Fruit fly (Drosophila melanogaster) Kc167 (cell line): Measurements from ENCODE around the gene muc.

ENCODE experiments used
- Myc ChIP-seq: fragments of >200 bp; optimal IDR thresholded peaks from 2 replicates; lab custom pipeline; 2017; ENCODE audit warnings: missing external identifiers
- Sin3A ChIP-seq: fragments of >200 bp; optimal IDR thresholded peaks from 2 replicates; lab custom pipeline; 2018; ENCODE audit warnings: missing external identifiers
- h ChIP-seq: fragments of >200 bp; optimal IDR thresholded peaks from 3 replicates; lab custom pipeline; 2018; ENCODE audit warnings: missing external identifiers
- insv ChIP-seq: fragments of >200 bp; optimal IDR thresholded peaks from 3 replicates; lab custom pipeline; 2018; ENCODE audit warnings: missing external identifiers
- psq ChIP-seq: fragments of >200 bp; optimal IDR thresholded peaks from 2 replicates; lab custom pipeline; 2017; ENCODE audit warnings: missing external identifiers

DNA sequence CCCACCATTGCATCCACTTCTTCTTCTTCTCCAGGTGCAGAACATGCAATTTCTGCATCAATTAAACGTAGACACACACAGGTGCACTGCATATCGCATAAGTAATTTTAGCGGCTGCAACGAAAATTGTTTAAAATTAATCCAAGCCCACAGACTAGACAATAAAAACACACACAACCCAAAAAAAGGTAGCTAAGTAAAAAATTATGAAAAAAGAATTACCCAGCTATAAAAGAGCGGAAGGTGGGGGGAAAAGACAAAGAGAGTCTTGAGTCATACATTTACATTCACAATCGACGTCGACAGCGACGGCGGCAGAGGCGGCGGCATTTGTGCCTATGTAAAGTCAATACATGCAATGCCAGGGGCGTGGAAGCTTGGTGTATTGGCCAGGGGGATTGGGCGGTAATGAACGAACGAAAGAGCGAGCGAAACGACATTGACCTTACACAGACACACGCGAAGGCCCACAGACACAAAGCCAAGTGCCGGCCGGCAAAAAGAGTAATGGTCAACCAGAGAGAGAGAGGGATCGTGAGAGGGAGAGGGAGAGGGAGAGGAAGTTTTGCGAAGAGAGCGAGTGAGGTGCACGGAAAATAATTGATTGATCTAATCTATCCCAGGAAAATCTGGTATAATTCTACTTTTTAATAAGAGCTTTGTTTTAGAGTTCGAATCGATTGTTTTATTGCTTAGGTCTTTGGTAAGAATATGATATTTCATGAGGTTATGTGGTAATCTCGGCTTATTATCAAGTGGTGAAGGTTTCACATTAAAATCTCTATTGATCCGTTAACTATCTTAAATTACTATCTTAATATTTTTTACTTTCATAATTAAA lies 8.3 kb upstream of the muc start:
- no peak for TF ChIP-seq Myc (lab: Kevin White, UChicago)
- TF ChIP-seq h, result no peak
- no peak for TF ChIP-seq insv (lab: Kevin White, UChicago)
- no peak for TF ChIP-seq Sin3A
- no peak for TF ChIP-seq psq (lab: Kevin White, UChicago)
